Fruit fly (Drosophila melanogaster) S2 (cell line): ENCODE data around the gene Sec13.

Experiments used
- CG8478 ChIP-seq: fragments of >200 bp; optimal IDR thresholded peaks from 2 replicates; lab custom pipeline; 2018
- CTCF ChIP-seq, 2 experiments: fragments of >200 bp; optimal IDR thresholded peaks; 2 replicates each; lab custom pipeline; 2018

- TF ChIP-seq CTCF (optimal IDR thresholded peaks at IDR 0.05; lab: Kevin White, UChicago) (no peak), CG8478 (lab: Kevin White, UChicago) (no peak)
These were observed 7.5 kb downstream of the Sec13 start, which contains the start of gene CG4408 for dm6 chr3R:23363515-23364124.
